Fruit fly (Drosophila melanogaster) whole organism, embryonic: ENCODE measurements around the gene CG8944.

Experiments
- BEAF-32 ChIP-seq: fragments of 200-800 bp; sonication (Bioruptor generic); optimal IDR thresholded peaks from 3 replicates; lab custom pipeline; 2017; ENCODE audit warnings: missing biosample characterization, missing genetic modification characterization, mild to moderate bottlenecking, moderate library complexity, missing genetic modification reagents
- CG12299 ChIP-seq: fragments of 200-800 bp; sonication (Bioruptor generic); optimal IDR thresholded peaks from 2 replicates; lab custom pipeline; 2018; ENCODE audit warnings: missing biosample characterization, mild to moderate bottlenecking, missing genetic modification characterization
- CG12659 ChIP-seq: fragments of 200-800 bp; sonication (Bioruptor generic); optimal IDR thresholded peaks from 3 replicates; lab custom pipeline; 2017; ENCODE audit warnings: mild to moderate bottlenecking, missing biosample characterization, missing genetic modification reagents, missing genetic modification characterization
- CG13287 ChIP-seq: fragments of 200-800 bp; sonication (Bioruptor generic); IDR thresholded peaks from 2 replicates; pipeline ENCODE4 v1.3.6; 2022; ENCODE audit warnings: missing biosample characterization, missing genetic modification characterization; ENCODE audit not compliant: partially characterized antibody
- CG14014 ChIP-seq: fragments of 200-800 bp; sonication (Bioruptor generic); IDR thresholded peaks from 2 replicates; pipeline ENCODE4 v1.3.6; 2022; ENCODE audit warnings: missing biosample characterization, missing genetic modification characterization
- CG14050 ChIP-seq: fragments of 200-800 bp; sonication (Bioruptor generic); IDR thresholded peaks from 3 replicates; pipeline ENCODE4 v1.3.6; 2022; ENCODE audit warnings: missing biosample characterization, missing genetic modification characterization
- CG1529 ChIP-seq: fragments of 200-800 bp; sonication (Bioruptor generic); optimal IDR thresholded peaks from 3 replicates; lab custom pipeline; 2018; ENCODE audit warnings: missing biosample characterization, missing genetic modification characterization
- CG16813 ChIP-seq: fragments of 200-800 bp; sonication (Bioruptor generic); IDR thresholded peaks from 3 replicates; pipeline ENCODE4 v1.3.6; 2022; ENCODE audit warnings: missing biosample characterization, missing genetic modification characterization; ENCODE audit not compliant: partially characterized antibody
- CG16863 ChIP-seq: fragments of 200-800 bp; sonication (Bioruptor generic); optimal IDR thresholded peaks from 3 replicates; lab custom pipeline; 2016; ENCODE audit warnings: missing biosample characterization, missing genetic modification characterization
- CG3065 ChIP-seq: fragments of 200-800 bp; sonication (Bioruptor generic); optimal IDR thresholded peaks from 2 replicates; lab custom pipeline; 2016; ENCODE audit warnings: missing biosample characterization, missing genetic modification characterization
- CG3407 ChIP-seq: fragments of 200-800 bp; sonication (Bioruptor generic); optimal IDR thresholded peaks from 2 replicates; lab custom pipeline; 2018; ENCODE audit warnings: missing biosample characterization, mild to moderate bottlenecking, missing genetic modification characterization
- CG4328 ChIP-seq: fragments of 200-800 bp; sonication (Bioruptor generic); optimal IDR thresholded peaks from 3 replicates; lab custom pipeline; 2017; ENCODE audit warnings: missing biosample characterization, missing genetic modification reagents, missing genetic modification characterization
- CG6683 ChIP-seq: fragments of 200-800 bp; sonication (Bioruptor generic); optimal IDR thresholded peaks from 2 replicates; lab custom pipeline; 2017; ENCODE audit warnings: missing biosample characterization, mild to moderate bottlenecking, missing genetic modification characterization, missing genetic modification reagents
- CG8944 ChIP-seq: fragments of 200-800 bp; sonication (Bioruptor generic); optimal IDR thresholded peaks from 3 replicates; lab custom pipeline; 2016; ENCODE audit warnings: missing biosample characterization, missing genetic modification characterization
- CG9797 ChIP-seq: fragments of 200-800 bp; sonication (Bioruptor generic); optimal IDR thresholded peaks from 3 replicates; lab custom pipeline; 2018; ENCODE audit warnings: missing biosample characterization, mild to moderate bottlenecking, missing genetic modification characterization
- CG9876 ChIP-seq: fragments of 200-800 bp; sonication (Bioruptor generic); optimal IDR thresholded peaks from 2 replicates; lab custom pipeline; 2016; ENCODE audit warnings: missing biosample characterization, missing genetic modification characterization
- Chrac-16 ChIP-seq: fragments of 200-800 bp; sonication (Bioruptor generic); optimal IDR thresholded peaks from 3 replicates; lab custom pipeline; 2016; ENCODE audit warnings: missing biosample characterization, missing genetic modification characterization
- CoRest ChIP-seq: fragments of 200-800 bp; sonication (Bioruptor generic); optimal IDR thresholded peaks from 3 replicates; lab custom pipeline; 2018; ENCODE audit warnings: missing biosample characterization, mild to moderate bottlenecking, missing genetic modification characterization, moderate library complexity
- CrebB ChIP-seq: fragments of 200-800 bp; sonication (Bioruptor generic); optimal IDR thresholded peaks from 3 replicates; lab custom pipeline; 2018; ENCODE audit warnings: missing biosample characterization, mild to moderate bottlenecking, missing genetic modification characterization
- D ChIP-seq, 2 experiments: fragments of 200-800 bp in 1 of 2; fragments of >200 bp in 1 of 2; sonication (Bioruptor generic) in 1 of 2; optimal IDR thresholded peaks; 2 replicates in 1 of 2; 3 replicates in 1 of 2; lab custom pipeline; 2017; ENCODE audit warnings: mild to moderate bottlenecking in 1 of 2, missing biosample characterization in 1 of 2, missing genetic modification characterization in 1 of 2, missing genetic modification reagents in 1 of 2
- Dref ChIP-seq: fragments of 200-800 bp; sonication (Bioruptor generic); IDR thresholded peaks from 2 replicates; pipeline ENCODE4 v1.3.6; 2022; ENCODE audit warnings: missing biosample characterization, missing genetic modification characterization
- HLH3B ChIP-seq: fragments of 200-800 bp; sonication (Bioruptor generic); IDR thresholded peaks from 2 replicates; pipeline ENCODE4 v1.3.6; 2022; ENCODE audit warnings: missing biosample characterization, missing genetic modification characterization
- Hr78 ChIP-seq, 2 experiments: fragments of 200-800 bp in 1 of 2; fragments of >200 bp in 1 of 2; sonication (Bioruptor generic) in 1 of 2; optimal IDR thresholded peaks; 2 replicates each; lab custom pipeline; 2017 to 2019; ENCODE audit warnings: missing biosample characterization in 2 of 2, missing genetic modification characterization in 2 of 2, mild to moderate bottlenecking in 1 of 2, moderate library complexity in 1 of 2
- Jarid2 ChIP-seq: fragments of 200-800 bp; sonication (Bioruptor generic); optimal IDR thresholded peaks from 3 replicates; lab custom pipeline; 2017; ENCODE audit warnings: mild to moderate bottlenecking, missing biosample characterization, missing genetic modification reagents, missing genetic modification characterization
- Med ChIP-seq: fragments of 200-800 bp; sonication (Bioruptor generic); peaks from one replicate; lab custom pipeline; 2016; ENCODE audit warnings: missing biosample characterization, missing genetic modification characterization, mild to moderate bottlenecking, inconsistent platforms, moderate library complexity
- Mrtf ChIP-seq: fragments of 200-800 bp; sonication (Bioruptor generic); IDR thresholded peaks from 3 replicates; pipeline ENCODE4 v1.3.6; 2022; ENCODE audit warnings: missing biosample characterization, missing genetic modification characterization
- Opbp ChIP-seq: fragments of 200-800 bp; sonication (Bioruptor generic); IDR thresholded peaks from 3 replicates; pipeline ENCODE4 v1.3.6; 2022; ENCODE audit warnings: missing biosample characterization, missing genetic modification characterization; ENCODE audit not compliant: partially characterized antibody
- Optix ChIP-seq: fragments of 200-800 bp; sonication (Bioruptor generic); IDR thresholded peaks from 3 replicates; pipeline ENCODE4 v1.3.6; 2022; ENCODE audit warnings: missing biosample characterization, missing genetic modification characterization
- Sry-β ChIP-seq: fragments of 200-800 bp; sonication (Bioruptor generic); optimal IDR thresholded peaks from 2 replicates; lab custom pipeline; 2018; ENCODE audit warnings: missing biosample characterization, mild to moderate bottlenecking, missing genetic modification characterization, moderate library complexity
- Ssrp ChIP-seq: fragments of 200-800 bp; sonication (Bioruptor generic); optimal IDR thresholded peaks from 2 replicates; lab custom pipeline; 2018; ENCODE audit warnings: missing biosample characterization, mild to moderate bottlenecking, missing genetic modification characterization, moderate library complexity
- btn ChIP-seq: fragments of 200-800 bp; sonication (Bioruptor generic); optimal IDR thresholded peaks from 2 replicates; lab custom pipeline; 2016; ENCODE audit warnings: missing biosample characterization, missing genetic modification characterization
- ci ChIP-seq: fragments of 200-800 bp; sonication (Bioruptor generic); IDR thresholded peaks from 3 replicates; pipeline ENCODE4 v1.3.6; 2022; ENCODE audit warnings: missing biosample characterization, missing genetic modification characterization
- dmrt11E ChIP-seq: fragments of 200-800 bp; sonication (Bioruptor generic); optimal IDR thresholded peaks from 3 replicates; lab custom pipeline; 2018; ENCODE audit warnings: missing biosample characterization, mild to moderate bottlenecking, missing genetic modification characterization, moderate library complexity
- fru ChIP-seq: fragments of >200 bp; optimal IDR thresholded peaks from 2 replicates; lab custom pipeline; 2017
- gcm2 ChIP-seq: fragments of 200-800 bp; sonication (Bioruptor generic); optimal IDR thresholded peaks from 2 replicates; lab custom pipeline; 2016; ENCODE audit warnings: missing biosample characterization, missing genetic modification characterization
- gsb-n ChIP-seq: fragments of 200-800 bp; sonication (Bioruptor generic); optimal IDR thresholded peaks from 3 replicates; lab custom pipeline; 2018; ENCODE audit warnings: missing biosample characterization, mild to moderate bottlenecking, missing genetic modification characterization
- hb ChIP-seq: fragments of 200-800 bp; sonication (Bioruptor generic); IDR thresholded peaks from 3 replicates; pipeline ENCODE4 v1.3.6; 2022; ENCODE audit warnings: missing biosample characterization, missing genetic modification characterization; ENCODE audit not compliant: partially characterized antibody
- nau ChIP-seq: fragments of 200-800 bp; sonication (Bioruptor generic); optimal IDR thresholded peaks from 3 replicates; lab custom pipeline; 2017; ENCODE audit warnings: missing biosample characterization, mild to moderate bottlenecking, missing genetic modification characterization, missing genetic modification reagents
- onecut ChIP-seq: fragments of 200-800 bp; sonication (Bioruptor generic); IDR thresholded peaks from 2 replicates; pipeline ENCODE4 v1.3.6; 2022; ENCODE audit warnings: missing biosample characterization, missing genetic modification characterization
- pfk ChIP-seq: fragments of 200-800 bp; sonication (Bioruptor generic); optimal IDR thresholded peaks from 2 replicates; lab custom pipeline; 2018; ENCODE audit warnings: missing biosample characterization, mild to moderate bottlenecking, missing genetic modification characterization, moderate library complexity
- sens ChIP-seq: fragments of 200-800 bp; sonication (Bioruptor generic); peaks from one replicate; lab custom pipeline; 2016; ENCODE audit warnings: missing biosample characterization, missing genetic modification characterization
- sisA ChIP-seq: fragments of 200-800 bp; sonication (Bioruptor generic); IDR thresholded peaks from 2 replicates; pipeline ENCODE4 v1.3.6; 2022; ENCODE audit warnings: missing biosample characterization, missing genetic modification characterization
- usp ChIP-seq: fragments of >200 bp; optimal IDR thresholded peaks from 2 replicates; lab custom pipeline; 2017; ENCODE audit warnings: missing biosample characterization, missing genetic modification characterization
- vnd ChIP-seq: fragments of 200-800 bp; sonication (Bioruptor generic); IDR thresholded peaks from 3 replicates; pipeline ENCODE4 v1.3.6; 2022; ENCODE audit warnings: missing biosample characterization, missing genetic modification characterization; ENCODE audit not compliant: partially characterized antibody
- vvl ChIP-seq: fragments of 200-800 bp; sonication (Bioruptor generic); IDR thresholded peaks from 2 replicates; pipeline ENCODE4 v1.3.6; 2022; ENCODE audit warnings: missing biosample characterization, missing genetic modification characterization
- yki ChIP-seq: fragments of >200 bp; optimal IDR thresholded peaks from 3 replicates; lab custom pipeline; 2018
- zf30C ChIP-seq: fragments of 200-800 bp; sonication (Bioruptor generic); optimal IDR thresholded peaks from 3 replicates; lab custom pipeline; 2018; ENCODE audit warnings: missing biosample characterization, mild to moderate bottlenecking, missing genetic modification characterization

CG8944 gene

DNA sequence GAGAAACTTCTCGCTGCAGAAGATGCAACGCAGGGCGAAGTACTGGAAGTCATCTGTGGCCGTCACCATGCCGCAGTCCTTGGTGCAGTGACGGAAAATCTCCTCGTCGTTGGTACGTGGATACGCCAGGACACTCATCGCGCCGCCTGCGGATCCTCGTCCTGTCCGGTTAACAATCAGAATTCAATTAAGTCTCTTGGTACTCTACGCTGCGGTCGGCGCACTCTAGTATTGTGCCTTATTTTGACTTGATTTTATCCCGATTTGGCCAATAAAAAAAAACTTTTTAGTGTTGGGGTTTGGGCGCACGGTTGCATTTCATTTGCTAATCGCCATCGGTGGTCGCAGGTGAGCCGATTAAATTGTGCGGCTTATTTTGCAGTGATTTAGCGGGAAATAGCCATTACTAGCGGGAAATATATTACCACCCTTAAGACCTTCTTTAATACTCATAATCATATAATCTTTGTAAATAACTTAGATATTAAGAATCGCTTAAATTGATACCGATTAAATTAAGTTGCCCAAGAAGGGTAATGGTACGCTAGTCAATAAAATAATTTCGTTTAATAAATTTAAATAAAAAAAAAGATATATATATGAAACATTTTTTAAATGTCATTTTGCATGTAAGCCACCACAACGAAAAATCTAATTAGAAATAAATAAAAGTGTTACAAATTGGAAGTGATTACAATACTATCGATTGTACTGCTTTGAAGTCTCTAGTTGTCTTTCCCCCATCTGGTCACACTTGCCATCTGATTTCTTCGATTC lies at the start of gene CG8944, which contains the start of gene CCT6 (continued):
- no peak for TF ChIP-seq Jarid2 (GFP tag; lab: Kevin White, UChicago)
- TF ChIP-seq Hr78 (GFP tag; optimal IDR thresholded peaks at IDR 0.05; lab: Kevin White, UChicago) = no peak
- 0 out of 3 replicates have a peak, but pooled peaks have one; percentile 19 for TF ChIP-seq ci
- no peak for TF ChIP-seq usp (GFP tag; lab: Kevin White, UChicago)
- peak; percentile 28 for TF ChIP-seq CG9797
- no peak for TF ChIP-seq sisA (GFP tag; lab: Robert Waterston, UW)
- peak; percentile 64 for TF ChIP-seq sens
- TF ChIP-seq Opbp (GFP tag; lab: Robert Waterston, UW) = peak; percentile 40; the same call in 1 of the 3 replicates
- TF ChIP-seq Chrac-16 (GFP tag; lab: Kevin White, UChicago) = no peak
- peak; percentile 65 for TF ChIP-seq BEAF-32
- peak; percentile 83 for TF ChIP-seq Sry-β (GFP tag; lab: Kevin White, UChicago)
- no peak for TF ChIP-seq CG3065 (GFP tag; lab: Kevin White, UChicago)
- peak; percentile 22 for TF ChIP-seq CG4328 (GFP tag; lab: Kevin White, UChicago)
- no peak for TF ChIP-seq onecut (GFP tag; lab: Robert Waterston, UW)
- TF ChIP-seq fru (lab: Kevin White, UChicago) = no peak
- no peak for TF ChIP-seq hb (GFP tag; lab: Robert Waterston, UW)
- TF ChIP-seq btn (GFP tag; lab: Kevin White, UChicago) = no peak
- TF ChIP-seq CG12659 (GFP tag; lab: Kevin White, UChicago) = peak; percentile 18
- TF ChIP-seq CG3407 (GFP tag; lab: Kevin White, UChicago) = no peak
- TF ChIP-seq Optix (GFP tag; lab: Robert Waterston, UW) = no peak
- TF ChIP-seq HLH3B (GFP tag; lab: Robert Waterston, UW) = no peak
- TF ChIP-seq Dref = peak; percentile 71
- TF ChIP-seq CG16863 (GFP tag; lab: Kevin White, UChicago) = no peak
- no peak for TF ChIP-seq CG1529 (GFP tag; lab: Kevin White, UChicago)
- TF ChIP-seq CG8944 = no peak
- TF ChIP-seq CG9876 = no peak
- peak; percentile 5 for TF ChIP-seq Ssrp (tag; lab: Kevin White, UChicago)
- no peak for TF ChIP-seq dmrt11E (tag; lab: Kevin White, UChicago)
- no peak for TF ChIP-seq nau (GFP tag; lab: Kevin White, UChicago)
- no peak for TF ChIP-seq vvl (GFP tag; lab: Robert Waterston, UW)
- TF ChIP-seq CG16813 = peak; percentile 52; the same call in 2 of the 3 replicates
- no peak for TF ChIP-seq CG12299 (tag; lab: Kevin White, UChicago)
- TF ChIP-seq CG6683 (GFP tag; lab: Kevin White, UChicago) = no peak
- no peak for TF ChIP-seq zf30C (GFP tag; lab: Kevin White, UChicago)
- TF ChIP-seq yki (lab: Kevin White, UChicago) = no peak
- TF ChIP-seq Mrtf (GFP tag; lab: Robert Waterston, UW) = no peak
- TF ChIP-seq, all 482 proteins: peak for 82

DNA sequence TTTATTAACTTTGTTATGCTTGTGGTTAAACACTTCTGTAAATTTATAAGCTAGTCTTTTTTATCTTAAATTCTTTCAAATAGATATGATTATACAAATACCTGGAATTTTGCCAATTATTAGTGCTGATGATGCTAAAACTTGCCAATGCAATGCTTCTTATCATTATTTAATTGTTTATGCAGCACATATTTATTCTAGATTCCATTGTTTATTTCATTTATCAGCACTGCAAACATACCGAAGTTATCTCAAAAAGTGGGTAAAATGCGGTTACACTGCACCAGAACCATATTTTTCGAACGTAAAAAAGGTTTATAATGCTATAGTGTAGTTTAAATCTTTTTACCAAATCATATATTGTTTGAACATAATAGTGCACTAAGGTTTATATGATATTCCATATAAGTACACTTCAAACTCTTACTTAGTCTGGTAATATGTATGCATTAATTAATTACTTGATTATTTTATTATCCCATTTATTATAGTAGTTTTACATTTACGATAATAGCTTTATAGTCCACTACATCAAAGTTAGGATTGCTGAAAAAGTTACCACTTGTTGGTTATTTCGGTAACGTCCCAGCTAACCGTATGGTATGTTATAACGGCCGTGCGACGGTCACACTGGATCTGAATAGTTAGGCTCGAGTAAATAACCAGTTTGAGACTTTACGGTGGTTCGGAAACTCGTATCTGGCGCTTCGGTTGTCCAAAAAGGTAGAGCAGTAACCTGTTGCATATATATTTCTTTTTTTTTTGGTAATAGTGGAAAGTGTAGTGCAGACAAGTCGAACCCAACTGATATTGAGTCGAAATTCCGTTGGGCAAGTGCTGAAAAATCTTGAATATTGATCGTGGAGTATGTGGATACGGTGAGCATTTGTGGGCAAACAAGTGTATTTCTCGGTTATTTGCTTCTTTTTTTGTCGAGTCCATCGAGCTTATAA lies 42.5 kb upstream of the CG8944 start, which contains the start of gene Rhp:
Gene Rhp (plus strand): TSS at position 663 of the 953 bp plus-strand sequence.
- peak; percentile 76 for TF ChIP-seq Med (GFP tag; lab: Kevin White, UChicago)
- 0 out of 3 replicates have a peak, but pooled peaks have one; percentile 9 for TF ChIP-seq CG14050
- TF ChIP-seq pfk (GFP tag; lab: Kevin White, UChicago) = peak; percentile 23
- no peak for TF ChIP-seq Dref
- TF ChIP-seq CG13287 (GFP tag; lab: Robert Waterston, UW) = peak; percentile 25; the same call in 1 of the 2 replicates
- peak; percentile 46 for TF ChIP-seq gsb-n (tag; lab: Kevin White, UChicago)
- TF ChIP-seq vnd (GFP tag; lab: Robert Waterston, UW) = no peak
- TF ChIP-seq gcm2 = no peak
- peak; percentile 76 for TF ChIP-seq CrebB
- TF ChIP-seq D (optimal IDR thresholded peaks at IDR 0.05; lab: Kevin White, UChicago) = no peak
- peak; percentile 43 for TF ChIP-seq D (GFP tag; optimal IDR thresholded peaks at IDR 0.05; lab: Kevin White, UChicago)
- TF ChIP-seq CoRest (tag; lab: Kevin White, UChicago) = peak; percentile 45
- peak; percentile 63; the same call in 1 of the 2 replicates for TF ChIP-seq CG14014
